Fruit fly (Drosophila melanogaster) whole organism, wandering third instar larva: Measurements from ENCODE around the gene CG15773.

Experiments used
- Abd-B ChIP-seq: fragments of >200 bp; optimal IDR thresholded peaks from 2 replicates; lab custom pipeline; 2017; ENCODE audit warnings: missing biosample characterization, missing genetic modification characterization
- CG32264 ChIP-seq: fragments of 200-800 bp; sonication (Bioruptor generic); optimal IDR thresholded peaks from 2 replicates; lab custom pipeline; 2016; ENCODE audit warnings: missing biosample characterization, missing genetic modification characterization
- CG9705 ChIP-seq: fragments of 200-800 bp; sonication (Bioruptor generic); optimal IDR thresholded peaks from 2 replicates; lab custom pipeline; 2018; ENCODE audit warnings: missing biosample characterization, mild to moderate bottlenecking, missing genetic modification characterization
- CrebA ChIP-seq: fragments of 200-800 bp; sonication (Bioruptor generic); optimal IDR thresholded peaks from 2 replicates; lab custom pipeline; 2016; ENCODE audit warnings: missing biosample characterization, mild to moderate bottlenecking, missing genetic modification characterization, borderline replicate concordance
- Dfd ChIP-seq: fragments of >200 bp; optimal IDR thresholded peaks from 2 replicates; lab custom pipeline; 2017; ENCODE audit warnings: missing biosample characterization, missing genetic modification characterization
- Dif ChIP-seq: fragments of 200-275, 200-300 bp; sonication (Bioruptor generic); optimal IDR thresholded peaks from 2 replicates; lab custom pipeline; 2018; ENCODE audit warnings: missing biosample characterization, missing genetic modification characterization; ENCODE audit not compliant: partially characterized antibody
- GATAd ChIP-seq: sonication (Bioruptor generic); optimal IDR thresholded peaks from 2 replicates; lab custom pipeline; 2016; ENCODE audit warnings: missing biosample characterization, missing genetic modification characterization
- HLH106 ChIP-seq: fragments of 200-800 bp; optimal IDR thresholded peaks from 3 replicates; lab custom pipeline; 2019; ENCODE audit warnings: missing biosample characterization, mild to moderate bottlenecking, missing genetic modification characterization, moderate library complexity
- Hnf4 ChIP-seq: fragments of 200-800 bp; sonication (Bioruptor generic); optimal IDR thresholded peaks from 2 replicates; lab custom pipeline; 2016; ENCODE audit warnings: missing biosample characterization, mild to moderate bottlenecking, missing genetic modification characterization
- Hr78 ChIP-seq: fragments of >200 bp; optimal IDR thresholded peaks from 2 replicates; lab custom pipeline; 2017; ENCODE audit warnings: missing biosample characterization, missing genetic modification characterization
- Hr83 ChIP-seq: fragments of 200-300 bp; sonication (Bioruptor generic); optimal IDR thresholded peaks from 2 replicates; lab custom pipeline; 2016; ENCODE audit warnings: missing biosample characterization, mild to moderate bottlenecking, missing genetic modification characterization, moderate library complexity; ENCODE audit not compliant: poor library complexity, severe bottlenecking
- Jra ChIP-seq: sonication (Bioruptor generic); optimal IDR thresholded peaks from 2 replicates; lab custom pipeline; 2016; ENCODE audit warnings: missing biosample characterization, missing genetic modification characterization
- Mio ChIP-seq: sonication (Bioruptor generic); optimal IDR thresholded peaks from 2 replicates; lab custom pipeline; 2016; ENCODE audit warnings: missing biosample characterization, missing genetic modification characterization
- Myc ChIP-seq: fragments of >200 bp; optimal IDR thresholded peaks from 2 replicates; lab custom pipeline; 2017
- N ChIP-seq: fragments of >200 bp; optimal IDR thresholded peaks from 2 replicates; lab custom pipeline; 2018; ENCODE audit warnings: missing biosample characterization, missing external identifiers, missing genetic modification characterization
- OdsH ChIP-seq: fragments of 200-800 bp; sonication (Bioruptor generic); optimal IDR thresholded peaks from 2 replicates; lab custom pipeline; 2016; ENCODE audit warnings: missing biosample characterization, mild to moderate bottlenecking, missing genetic modification characterization
- Rel ChIP-seq, 2 experiments: fragments of 200-800 bp; sonication (Bioruptor generic) in 1 of 2; optimal IDR thresholded peaks; 2 replicates in 1 of 2; 3 replicates in 1 of 2; lab custom pipeline; 2016 to 2019; ENCODE audit warnings: mild to moderate bottlenecking in 2 of 2, missing biosample characterization in 2 of 2, missing genetic modification characterization in 2 of 2, moderate library complexity in 1 of 2
- Sp1 ChIP-seq: fragments of 200-800 bp; sonication (Bioruptor generic); optimal IDR thresholded peaks from 3 replicates; lab custom pipeline; 2019; ENCODE audit warnings: missing biosample characterization, mild to moderate bottlenecking, missing genetic modification characterization, moderate library complexity
- Vsx2 ChIP-seq: fragments of 200-300, 225-300 bp; sonication (Bioruptor generic); optimal IDR thresholded peaks from 2 replicates; lab custom pipeline; 2018; ENCODE audit warnings: missing biosample characterization, missing genetic modification characterization; ENCODE audit not compliant: partially characterized antibody
- br ChIP-seq: fragments of 200-800 bp; sonication (Bioruptor generic); optimal IDR thresholded peaks from 2 replicates; lab custom pipeline; 2016; ENCODE audit warnings: missing biosample characterization, missing genetic modification characterization
- dl ChIP-seq, 2 experiments: fragments of 175-275, 200-275 bp in 1 of 2; fragments of 200-275 bp in 1 of 2; sonication (Bioruptor generic); optimal IDR thresholded peaks; lab custom pipeline; 2018; ENCODE audit warnings: mild to moderate bottlenecking in 2 of 2, missing biosample characterization in 2 of 2, missing genetic modification characterization in 2 of 2, moderate library complexity in 2 of 2; ENCODE audit not compliant: partially characterized antibody in 2 of 2, insufficient read depth in 1 of 2
- dmrt93B ChIP-seq: fragments of 200-800 bp; sonication (Bioruptor generic); optimal IDR thresholded peaks from 2 replicates; lab custom pipeline; 2018; ENCODE audit warnings: missing biosample characterization, mild to moderate bottlenecking, missing genetic modification characterization
- dsf ChIP-seq: sonication (Bioruptor generic); optimal IDR thresholded peaks from 2 replicates; lab custom pipeline; 2016; ENCODE audit warnings: missing biosample characterization, missing genetic modification characterization, borderline replicate concordance
- ey ChIP-seq: fragments of 200-800 bp; sonication (Bioruptor generic); optimal IDR thresholded peaks from 2 replicates; lab custom pipeline; 2016; ENCODE audit warnings: missing biosample characterization, missing genetic modification characterization
- foxo ChIP-seq, 2 experiments: fragments of 200-800 bp; sonication (Bioruptor generic); optimal IDR thresholded peaks; 2 replicates in 1 of 2; 3 replicates in 1 of 2; lab custom pipeline; 2016 to 2017; ENCODE audit warnings: missing biosample characterization in 2 of 2, missing genetic modification characterization in 2 of 2
- fru ChIP-seq: fragments of 200-800 bp; sonication (Bioruptor generic); optimal IDR thresholded peaks from 3 replicates; lab custom pipeline; 2016; ENCODE audit warnings: missing biosample characterization, mild to moderate bottlenecking, missing genetic modification characterization
- h ChIP-seq: fragments of 200-800 bp; sonication (Bioruptor generic); optimal IDR thresholded peaks from 3 replicates; lab custom pipeline; 2016; ENCODE audit warnings: missing biosample characterization, mild to moderate bottlenecking, missing genetic modification characterization
- jim ChIP-seq: fragments of 175-275, 200-325 bp; sonication (Bioruptor generic); optimal IDR thresholded peaks from 2 replicates; lab custom pipeline; 2016; ENCODE audit warnings: missing biosample characterization, mild to moderate bottlenecking, missing genetic modification characterization
- lola ChIP-seq: fragments of >200 bp; optimal IDR thresholded peaks from 2 replicates; lab custom pipeline; 2017; ENCODE audit warnings: missing biosample characterization, missing genetic modification characterization
- pan ChIP-seq: fragments of >200 bp; optimal IDR thresholded peaks from 2 replicates; lab custom pipeline; 2017
- psq ChIP-seq: fragments of 200-800 bp; sonication (Bioruptor generic); optimal IDR thresholded peaks from 3 replicates; lab custom pipeline; 2017; ENCODE audit warnings: missing biosample characterization, mild to moderate bottlenecking, missing genetic modification characterization, moderate library complexity
- rgr ChIP-seq: fragments of 200-800 bp; sonication (Bioruptor generic); optimal IDR thresholded peaks from 3 replicates; lab custom pipeline; 2016; ENCODE audit warnings: missing biosample characterization, mild to moderate bottlenecking, missing genetic modification characterization
- sage ChIP-seq: fragments of 200-800 bp; sonication (Bioruptor generic); optimal IDR thresholded peaks from 2 replicates; lab custom pipeline; 2016; ENCODE audit warnings: missing biosample characterization, mild to moderate bottlenecking, missing genetic modification characterization
- sv ChIP-seq: fragments of 200-800 bp; sonication (Bioruptor generic); optimal IDR thresholded peaks from 3 replicates; lab custom pipeline; 2016; ENCODE audit warnings: missing biosample characterization, missing genetic modification characterization
- tai ChIP-seq: sonication (Bioruptor generic); optimal IDR thresholded peaks from 2 replicates; lab custom pipeline; 2016; ENCODE audit warnings: missing biosample characterization, missing genetic modification characterization
- usp ChIP-seq: fragments of >200 bp; optimal IDR thresholded peaks from 2 replicates; lab custom pipeline; 2017; ENCODE audit warnings: missing biosample characterization, missing genetic modification characterization
- woc ChIP-seq: sonication (Bioruptor generic); optimal IDR thresholded peaks from 2 replicates; lab custom pipeline; 2016; ENCODE audit warnings: missing biosample characterization, mild to moderate bottlenecking, missing genetic modification characterization

Gene CG15773

DNA sequence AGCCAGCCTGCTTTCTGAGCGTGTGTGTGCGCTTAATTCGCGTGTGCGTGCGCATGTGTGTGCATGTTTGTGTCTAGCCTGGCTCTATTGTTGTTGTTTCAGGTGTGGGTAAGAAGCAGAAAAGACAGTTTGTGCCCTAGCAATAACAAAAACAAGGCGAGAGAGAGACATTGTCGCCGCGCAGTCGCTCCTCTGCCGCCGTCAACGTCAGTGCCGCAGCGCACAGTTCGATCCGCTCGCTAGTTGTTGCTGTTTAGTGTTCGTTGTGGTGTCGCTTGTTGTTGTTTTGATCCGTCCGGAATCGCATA, 42.4 kb upstream of the CG15773 start:
- TF ChIP-seq dsf (GFP tag; lab: Kevin White, UChicago) (no peak), Vsx2 (GFP tag; lab: Kevin White, UChicago) (no peak), tai (GFP tag; lab: Kevin White, UChicago) (no peak), foxo (GFP tag; optimal IDR thresholded peaks at IDR 0.05; lab: Kevin White, UChicago) (no peak), GATAd (GFP tag; lab: Kevin White, UChicago) (no peak), Sp1 (GFP tag; lab: Kevin White, UChicago) (no peak), Myc (no peak), usp (GFP tag; lab: Kevin White, UChicago) (no peak), CG9705 (GFP tag; lab: Kevin White, UChicago) (no peak)

DNA sequence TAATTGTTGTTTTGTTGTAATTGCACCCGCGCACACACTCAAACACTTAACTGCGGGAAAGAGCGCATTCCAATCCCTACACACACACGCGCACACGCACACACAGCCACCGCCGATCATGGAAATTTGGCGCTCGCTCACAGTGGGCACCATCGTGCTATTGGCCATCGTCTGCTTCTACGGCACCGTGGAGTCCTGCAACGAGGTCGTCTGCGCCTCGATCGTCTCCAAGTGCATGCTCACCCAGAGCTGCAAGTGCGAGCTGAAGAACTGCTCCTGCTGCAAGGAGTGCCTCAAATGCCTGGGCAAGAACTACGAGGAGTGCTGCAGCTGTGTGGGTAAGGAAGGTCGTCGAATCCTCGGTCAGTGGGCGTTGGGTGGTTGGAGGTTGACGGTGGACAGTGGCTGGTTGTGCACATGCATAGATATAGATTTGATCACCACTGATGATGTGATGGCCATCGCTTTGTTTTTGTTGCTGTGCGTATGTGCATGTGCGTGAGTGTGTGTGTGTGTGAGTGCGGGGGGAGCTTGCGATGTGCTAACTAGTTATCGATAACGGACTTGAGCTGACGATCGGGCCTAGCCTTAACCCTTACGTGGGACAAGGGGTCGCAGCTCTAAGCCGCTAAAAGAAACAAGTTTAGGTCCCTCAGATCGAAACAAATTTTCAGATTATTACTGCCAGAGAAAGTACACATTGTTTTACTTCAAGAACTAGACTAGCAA, 41.7 kb upstream of the CG15773 start:
- TF ChIP-seq woc (GFP tag; lab: Kevin White, UChicago): peak; percentile 16
- TF ChIP-seq CG9705 (GFP tag; lab: Kevin White, UChicago): no peak
- no peak for TF ChIP-seq Hr83 (GFP tag; lab: Kevin White, UChicago)

DNA sequence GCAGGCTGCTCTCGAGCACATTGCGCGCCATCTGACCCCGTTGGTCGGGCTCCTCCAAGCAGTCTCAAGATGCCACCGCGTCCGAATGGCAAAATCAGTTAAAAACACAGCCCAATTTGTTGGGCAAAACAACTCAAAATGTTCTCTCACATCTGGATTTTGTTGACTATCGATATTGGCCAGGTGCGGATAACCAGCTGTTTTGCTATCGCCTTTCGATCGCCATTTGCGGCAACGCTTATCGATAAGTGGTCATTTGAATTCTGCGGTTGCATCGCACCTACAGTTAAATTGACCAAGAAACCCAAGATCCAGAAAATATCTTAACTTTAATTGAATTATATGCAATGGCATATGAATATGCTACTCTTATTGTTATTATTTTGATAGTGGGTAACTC, 37.5 kb upstream of the CG15773 start, which contains the start of gene CG3149:
TSS of gene CG3149 (minus strand) at position 171 of the 400 bp plus-strand sequence.
- TF ChIP-seq Myc: no peak
- no peak for TF ChIP-seq pan (lab: Kevin White, UChicago)
- TF ChIP-seq HLH106: no peak
- TF ChIP-seq jim: no peak
- no peak for TF ChIP-seq sv (GFP tag; lab: Kevin White, UChicago)
- no peak for TF ChIP-seq usp (GFP tag; lab: Kevin White, UChicago)
- TF ChIP-seq br (GFP tag; lab: Kevin White, UChicago): no peak

DNA sequence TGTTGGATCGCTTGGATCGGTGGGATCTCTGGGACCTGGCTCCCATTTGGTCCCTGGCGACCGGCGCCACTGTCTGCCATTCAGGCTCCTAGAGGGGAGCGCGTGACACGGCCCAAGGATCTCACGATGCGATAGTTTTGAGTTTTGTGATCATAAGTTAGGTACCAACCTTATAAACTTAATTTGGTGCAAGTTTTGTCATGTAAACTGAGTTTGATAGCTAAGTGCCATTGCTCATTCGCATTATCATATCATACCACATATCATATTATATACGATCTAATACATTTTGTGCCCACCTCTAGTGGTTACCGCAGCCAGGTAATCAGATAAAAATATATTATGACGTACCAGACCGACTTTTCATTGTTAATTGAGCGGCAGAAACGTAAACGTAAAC, 36.6 kb upstream of the CG15773 start:
- TF ChIP-seq Hr78: no peak
- TF ChIP-seq dmrt93B (GFP tag; lab: Kevin White, UChicago): no peak
- peak; percentile 75 for TF ChIP-seq HLH106

DNA sequence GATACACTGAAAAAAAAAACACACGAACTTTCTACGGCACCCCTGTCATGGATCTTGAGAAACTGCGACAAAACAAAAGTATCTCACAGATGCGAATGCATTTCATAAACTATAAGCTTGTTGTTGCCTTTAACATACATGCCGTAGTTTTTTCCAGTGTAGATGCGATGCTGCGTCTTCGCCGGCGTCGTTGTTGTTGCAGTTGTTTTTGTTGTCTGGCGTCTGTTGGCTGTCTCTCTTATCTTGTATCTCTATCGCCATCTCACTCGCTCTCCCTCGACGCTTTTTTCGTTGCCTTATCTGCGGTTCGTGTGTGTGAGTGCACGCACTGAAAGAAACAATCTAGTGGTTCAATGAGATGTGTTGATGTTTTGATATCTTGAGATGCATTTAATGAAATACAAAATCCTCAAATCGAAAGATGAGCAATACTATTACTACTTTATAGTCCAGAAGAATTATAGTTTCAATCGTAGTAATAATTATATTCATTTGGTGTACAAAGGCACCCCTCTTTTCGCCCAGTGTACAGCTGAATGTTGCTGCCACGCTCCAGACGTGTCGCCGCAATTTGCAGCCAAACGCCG, 36.0 kb upstream of the CG15773 start:
- TF ChIP-seq CG32264 (GFP tag; lab: Kevin White, UChicago): peak; percentile 90
- TF ChIP-seq Jra (GFP tag; lab: Kevin White, UChicago): peak; percentile 93
- no peak for TF ChIP-seq usp (GFP tag; lab: Kevin White, UChicago)
- TF ChIP-seq Vsx2 (GFP tag; lab: Kevin White, UChicago): no peak
- peak; percentile 90 for TF ChIP-seq GATAd (GFP tag; lab: Kevin White, UChicago)
- peak; percentile 94 for TF ChIP-seq dmrt93B (GFP tag; lab: Kevin White, UChicago)
- peak; percentile 98 for TF ChIP-seq ey (GFP tag; lab: Kevin White, UChicago)
- peak; percentile 98 for TF ChIP-seq fru (GFP tag; lab: Kevin White, UChicago)
- no peak for TF ChIP-seq Hr78
- no peak for TF ChIP-seq pan (lab: Kevin White, UChicago)
- no peak for TF ChIP-seq lola (GFP tag; lab: Kevin White, UChicago)
- peak; percentile 60 for TF ChIP-seq Hr83 (GFP tag; lab: Kevin White, UChicago)
- TF ChIP-seq jim: peak; percentile 67
- peak; percentile 87 for TF ChIP-seq Mio
- TF ChIP-seq dl (GFP tag; optimal IDR thresholded peaks at IDR 0.05; lab: Kevin White, UChicago; ENCODE audit: insufficient read depth in 1 of 2, partially characterized antibody in 2 of 2): no peak
- peak; percentile 93 for TF ChIP-seq CG9705 (GFP tag; lab: Kevin White, UChicago)
- TF ChIP-seq rgr (GFP tag; lab: Kevin White, UChicago): peak; percentile 97
- TF ChIP-seq Abd-B (GFP tag; lab: Kevin White, UChicago): no peak
- TF ChIP-seq OdsH (GFP tag; lab: Kevin White, UChicago): peak; percentile 95
- TF ChIP-seq Myc: no peak
- no peak for TF ChIP-seq Dfd (GFP tag; lab: Kevin White, UChicago)
- no peak for TF ChIP-seq N
- no peak for TF ChIP-seq CrebA
- peak; percentile 99 for TF ChIP-seq sv (GFP tag; lab: Kevin White, UChicago)
- TF ChIP-seq br (GFP tag; lab: Kevin White, UChicago): peak; percentile 98
- peak; percentile 89 for TF ChIP-seq dsf (GFP tag; lab: Kevin White, UChicago)
- peak; percentile 94 for TF ChIP-seq sage
- TF ChIP-seq tai (GFP tag; lab: Kevin White, UChicago): no peak
- TF ChIP-seq foxo (GFP tag; optimal IDR thresholded peaks at IDR 0.05; lab: Kevin White, UChicago): peak; percentile 86 to 99
- TF ChIP-seq psq (GFP tag; lab: Kevin White, UChicago): peak; percentile 93
- no peak for TF ChIP-seq Dif (GFP tag; lab: Kevin White, UChicago)
- peak; percentile 82 for TF ChIP-seq Rel (GFP tag; optimal IDR thresholded peaks at IDR 0.05; lab: Kevin White, UChicago)
- peak; percentile 38 for TF ChIP-seq Rel (tag; optimal IDR thresholded peaks at IDR 0.05; lab: Kevin White, UChicago)
- peak; percentile 97 for TF ChIP-seq Hnf4
- peak; percentile 98 for TF ChIP-seq h
- peak; percentile 79 for TF ChIP-seq HLH106
- peak; percentile 92 for TF ChIP-seq woc (GFP tag; lab: Kevin White, UChicago)
